Worm (Caenorhabditis elegans) whole organism, L3 larva: ENCODE results near the gene cec-3.

Experiments used
- nhr-43 ChIP-seq: sonication (generic microtip); optimal IDR thresholded peaks from 2 replicates; lab custom pipeline; 2016; ENCODE audit warnings: mild to moderate bottlenecking, missing genetic modification characterization, missing compliant biosample characterization; ENCODE audit not compliant: poor library complexity, severe bottlenecking
- pqm-1 ChIP-seq: fragments of 150-350 bp; optimal IDR thresholded peaks from 2 replicates; lab custom pipeline; 2017; ENCODE audit warnings: missing biosample characterization, missing genetic modification characterization, inconsistent platforms
- ztf-4 ChIP-seq: fragments of 150-350 bp; optimal IDR thresholded peaks from 2 replicates; lab custom pipeline; 2014; ENCODE audit warnings: missing biosample characterization, missing genetic modification characterization

DNA sequence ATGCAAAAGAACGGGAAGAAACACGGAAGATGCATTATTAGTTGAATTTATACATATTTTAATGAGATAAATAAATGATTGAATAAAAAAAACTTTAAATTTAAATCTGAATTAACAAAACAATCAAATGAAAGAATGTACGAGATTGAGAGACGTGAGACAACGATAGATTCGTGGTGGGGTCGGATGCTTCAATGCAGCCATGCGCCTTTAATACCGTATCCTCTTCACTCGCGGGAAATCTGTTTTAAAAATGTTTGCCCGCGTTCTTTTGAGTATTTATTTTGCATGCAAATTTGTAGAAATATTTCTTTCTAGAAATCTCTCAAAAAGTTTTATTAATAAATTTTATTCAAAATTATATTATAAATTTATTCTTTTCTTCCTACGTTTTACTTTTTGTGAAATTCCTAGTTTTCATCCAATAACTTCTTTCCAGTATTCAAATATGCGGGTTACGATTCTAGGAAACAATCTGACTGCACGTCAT lies 23.0 kb upstream of the cec-3 start, which contains the start of gene perm-1:
- TF ChIP-seq pqm-1 (tag; lab: Kevin White, UChicago) (no peak), nhr-43 (tag; lab: Kevin White, UChicago) (no peak), ztf-4 (tag; lab: Kevin White, UChicago) (no peak)
